Fruit fly (Drosophila melanogaster) whole organism, embryonic: ENCODE data around the gene corto.
A peak's percentile ranks its signal among the peaks of the same experiment; 100 is the strongest.

ENCODE experiments used
- ATbp ChIP-seq: fragments of 200-800 bp; sonication (Bioruptor generic); optimal IDR thresholded peaks from 2 replicates; lab custom pipeline; 2017; ENCODE audit warnings: missing biosample characterization, mild to moderate bottlenecking, missing genetic modification characterization, missing genetic modification reagents
- CG10209 ChIP-seq: fragments of 200-800 bp; sonication (Bioruptor generic); optimal IDR thresholded peaks from 3 replicates; lab custom pipeline; 2017; ENCODE audit warnings: missing biosample characterization, mild to moderate bottlenecking, missing genetic modification characterization, missing genetic modification reagents
- CG10366 ChIP-seq: fragments of 200-800 bp; sonication (Bioruptor generic); IDR thresholded peaks from 2 replicates; pipeline ENCODE4 v1.3.6; 2022; ENCODE audit warnings: missing biosample characterization, missing genetic modification characterization
- CG12659 ChIP-seq: fragments of 200-800 bp; sonication (Bioruptor generic); optimal IDR thresholded peaks from 3 replicates; lab custom pipeline; 2017; ENCODE audit warnings: mild to moderate bottlenecking, missing biosample characterization, missing genetic modification reagents, missing genetic modification characterization
- CG13775 ChIP-seq: fragments of 200-800 bp; sonication (Bioruptor generic); optimal IDR thresholded peaks from 3 replicates; lab custom pipeline; 2017; ENCODE audit warnings: missing biosample characterization, mild to moderate bottlenecking, missing genetic modification characterization
- CG14860 ChIP-seq: fragments of 200-800 bp; sonication (Bioruptor generic); IDR thresholded peaks from 3 replicates; pipeline ENCODE4 v1.3.6; 2022; ENCODE audit warnings: missing biosample characterization, missing genetic modification characterization; ENCODE audit not compliant: partially characterized antibody
- CG15073 ChIP-seq: fragments of 200-800 bp; sonication (Bioruptor generic); optimal IDR thresholded peaks from 2 replicates; lab custom pipeline; 2016; ENCODE audit warnings: missing biosample characterization, missing genetic modification characterization
- CG17186 ChIP-seq: fragments of 200-800 bp; sonication (Bioruptor generic); optimal IDR thresholded peaks from 3 replicates; lab custom pipeline; 2017; ENCODE audit warnings: missing biosample characterization, missing genetic modification reagents, missing genetic modification characterization
- CG18619 ChIP-seq: fragments of 200-800 bp; sonication (Bioruptor generic); optimal IDR thresholded peaks from 3 replicates; lab custom pipeline; 2017; ENCODE audit warnings: missing biosample characterization, mild to moderate bottlenecking, missing genetic modification characterization
- CG18764 ChIP-seq: fragments of 200-800 bp; sonication (Bioruptor generic); optimal IDR thresholded peaks from 3 replicates; lab custom pipeline; 2016; ENCODE audit warnings: missing biosample characterization, missing genetic modification characterization
- CG2199 ChIP-seq: fragments of 200-800 bp; sonication (Bioruptor generic); IDR thresholded peaks from 3 replicates; pipeline ENCODE4 v1.3.6; 2022; ENCODE audit warnings: missing biosample characterization, missing genetic modification characterization
- CG3065 ChIP-seq: fragments of 200-800 bp; sonication (Bioruptor generic); optimal IDR thresholded peaks from 2 replicates; lab custom pipeline; 2016; ENCODE audit warnings: missing biosample characterization, missing genetic modification characterization
- CG31388 ChIP-seq: fragments of 200-800 bp; sonication (Bioruptor generic); optimal IDR thresholded peaks from 2 replicates; lab custom pipeline; 2016; ENCODE audit warnings: missing biosample characterization, missing genetic modification characterization
- CG33557 ChIP-seq: fragments of 200-800 bp; sonication (Bioruptor generic); optimal IDR thresholded peaks from 2 replicates; lab custom pipeline; 2019; ENCODE audit warnings: missing biosample characterization, mild to moderate bottlenecking, missing genetic modification characterization, moderate library complexity
- CG3407 ChIP-seq: fragments of 200-800 bp; sonication (Bioruptor generic); optimal IDR thresholded peaks from 2 replicates; lab custom pipeline; 2018; ENCODE audit warnings: missing biosample characterization, mild to moderate bottlenecking, missing genetic modification characterization
- CG34376 ChIP-seq: fragments of 200-800 bp; sonication (Bioruptor generic); optimal IDR thresholded peaks from 2 replicates; lab custom pipeline; 2018; ENCODE audit warnings: missing biosample characterization, mild to moderate bottlenecking, missing genetic modification characterization
- CG3847 ChIP-seq: fragments of 200-800 bp; sonication (Bioruptor generic); IDR thresholded peaks from 2 replicates; pipeline ENCODE4 v1.3.6; 2022; ENCODE audit warnings: missing biosample characterization, missing genetic modification characterization
- CG4282 ChIP-seq: fragments of 200-800 bp; sonication (Bioruptor generic); optimal IDR thresholded peaks from 2 replicates; lab custom pipeline; 2016; ENCODE audit warnings: missing biosample characterization, missing genetic modification characterization
- CG7556 ChIP-seq: fragments of 200-800 bp; sonication (Bioruptor generic); optimal IDR thresholded peaks from 2 replicates; lab custom pipeline; 2017; ENCODE audit warnings: missing biosample characterization, mild to moderate bottlenecking, missing genetic modification characterization
- CG7786 ChIP-seq: fragments of 200-800 bp; sonication (Bioruptor generic); optimal IDR thresholded peaks from 2 replicates; lab custom pipeline; 2016; ENCODE audit warnings: missing biosample characterization, missing genetic modification characterization
- CG7987 ChIP-seq: fragments of 200-800 bp; sonication (Bioruptor generic); optimal IDR thresholded peaks from 2 replicates; lab custom pipeline; 2018; ENCODE audit warnings: missing biosample characterization, mild to moderate bottlenecking, missing genetic modification characterization, moderate library complexity
- CG8359 ChIP-seq: fragments of 200-800 bp; sonication (Bioruptor generic); optimal IDR thresholded peaks from 2 replicates; lab custom pipeline; 2017; ENCODE audit warnings: missing biosample characterization, mild to moderate bottlenecking, missing genetic modification characterization, borderline replicate concordance
- CHES-1-like ChIP-seq: fragments of 200-800 bp; sonication (Bioruptor generic); optimal IDR thresholded peaks from 2 replicates; lab custom pipeline; 2016; ENCODE audit warnings: missing biosample characterization, missing genetic modification characterization
- CoRest ChIP-seq: fragments of 200-800 bp; sonication (Bioruptor generic); optimal IDR thresholded peaks from 3 replicates; lab custom pipeline; 2018; ENCODE audit warnings: missing biosample characterization, mild to moderate bottlenecking, missing genetic modification characterization, moderate library complexity
- CrebB ChIP-seq: fragments of 200-800 bp; sonication (Bioruptor generic); optimal IDR thresholded peaks from 3 replicates; lab custom pipeline; 2018; ENCODE audit warnings: missing biosample characterization, mild to moderate bottlenecking, missing genetic modification characterization
- D ChIP-seq, 2 experiments: fragments of 200-800 bp in 1 of 2; fragments of >200 bp in 1 of 2; sonication (Bioruptor generic) in 1 of 2; optimal IDR thresholded peaks; 2 replicates in 1 of 2; 3 replicates in 1 of 2; lab custom pipeline; 2017; ENCODE audit warnings: mild to moderate bottlenecking in 1 of 2, missing biosample characterization in 1 of 2, missing genetic modification characterization in 1 of 2, missing genetic modification reagents in 1 of 2
- D19A ChIP-seq: fragments of 200-800 bp; optimal IDR thresholded peaks from 3 replicates; lab custom pipeline; 2019; ENCODE audit warnings: missing biosample characterization, mild to moderate bottlenecking, missing genetic modification characterization, moderate library complexity
- HLH54F ChIP-seq: fragments of 200-800 bp; sonication (Bioruptor generic); optimal IDR thresholded peaks from 3 replicates; lab custom pipeline; 2016; ENCODE audit warnings: missing biosample characterization, missing genetic modification characterization
- Jarid2 ChIP-seq: fragments of 200-800 bp; sonication (Bioruptor generic); optimal IDR thresholded peaks from 3 replicates; lab custom pipeline; 2017; ENCODE audit warnings: mild to moderate bottlenecking, missing biosample characterization, missing genetic modification reagents, missing genetic modification characterization
- MBD-R2 ChIP-seq: fragments of 200-800 bp; sonication (Bioruptor generic); IDR thresholded peaks from 2 replicates; pipeline ENCODE4 v1.3.6; 2022; ENCODE audit warnings: missing biosample characterization, missing genetic modification characterization
- Oli ChIP-seq: fragments of 200-800 bp; sonication (Bioruptor generic); optimal IDR thresholded peaks from 2 replicates; lab custom pipeline; 2018; ENCODE audit warnings: missing biosample characterization, mild to moderate bottlenecking, missing genetic modification characterization, moderate library complexity
- bcd ChIP-seq: fragments of 200-800 bp; sonication (Bioruptor generic); optimal IDR thresholded peaks from 2 replicates; lab custom pipeline; 2017; ENCODE audit warnings: missing biosample characterization, mild to moderate bottlenecking, missing genetic modification characterization
- chinmo ChIP-seq: fragments of 200-800 bp; sonication (Bioruptor generic); IDR thresholded peaks from 4 replicates; pipeline ENCODE4 v1.3.6; 2022; ENCODE audit warnings: missing biosample characterization, missing genetic modification characterization; ENCODE audit not compliant: partially characterized antibody
- crp ChIP-seq, 2 experiments: fragments of 200-800 bp; sonication (Bioruptor generic); optimal IDR thresholded peaks; 2 replicates in 1 of 2; 3 replicates in 1 of 2; lab custom pipeline; 2017; ENCODE audit warnings: missing biosample characterization in 2 of 2, missing genetic modification characterization in 2 of 2, mild to moderate bottlenecking in 1 of 2, moderate library complexity in 1 of 2
- da ChIP-seq: fragments of 200-800 bp; sonication (Bioruptor generic); optimal IDR thresholded peaks from 2 replicates; lab custom pipeline; 2016; ENCODE audit warnings: missing biosample characterization, missing genetic modification characterization
- fu2 ChIP-seq: fragments of 200-800 bp; sonication (Bioruptor generic); optimal IDR thresholded peaks from 2 replicates; lab custom pipeline; 2016; ENCODE audit warnings: missing biosample characterization, missing genetic modification characterization
- gfzf ChIP-seq: fragments of 200-800 bp; sonication (Bioruptor generic); optimal IDR thresholded peaks from 2 replicates; lab custom pipeline; 2016; ENCODE audit warnings: missing biosample characterization, mild to moderate bottlenecking, missing genetic modification characterization, moderate library complexity
- grau ChIP-seq: fragments of 200-800 bp; optimal IDR thresholded peaks from 3 replicates; lab custom pipeline; 2019; ENCODE audit warnings: missing biosample characterization, mild to moderate bottlenecking, missing genetic modification characterization, moderate library complexity
- hkb ChIP-seq, 2 experiments: fragments of 200-800 bp in 1 of 2; fragments of >200 bp in 1 of 2; sonication (Bioruptor generic) in 1 of 2; IDR thresholded peaks in 1 of 2; optimal IDR thresholded peaks in 1 of 2; 2 replicates each; pipeline versions ENCODE4 v1.3.6 to Lab custom; 2017 to 2022; ENCODE audit warnings: missing biosample characterization in 1 of 2, missing genetic modification characterization in 1 of 2
- klu ChIP-seq: fragments of 200-800 bp; sonication (Bioruptor generic); IDR thresholded peaks from 2 replicates; pipeline ENCODE4 v1.3.6; 2022; ENCODE audit warnings: missing biosample characterization, missing genetic modification characterization
- kni ChIP-seq: fragments of 200-800 bp; sonication (Bioruptor generic); optimal IDR thresholded peaks from 3 replicates; lab custom pipeline; 2017; ENCODE audit warnings: mild to moderate bottlenecking, missing biosample characterization, missing genetic modification reagents, missing genetic modification characterization
- nmo ChIP-seq: fragments of 200-800 bp; sonication (Bioruptor generic); optimal IDR thresholded peaks from 2 replicates; lab custom pipeline; 2018; ENCODE audit warnings: missing biosample characterization, mild to moderate bottlenecking, missing genetic modification characterization, moderate library complexity
- pnt ChIP-seq: fragments of 200-800 bp; sonication (Bioruptor generic); optimal IDR thresholded peaks from 3 replicates; lab custom pipeline; 2016; ENCODE audit warnings: missing biosample characterization, missing genetic modification characterization
- prd ChIP-seq, 3 experiments: fragments of >200 bp in 2 of 3; fragments of 200-800 bp in 1 of 3; sonication (Bioruptor generic) in 1 of 3; optimal IDR thresholded peaks in 2 of 3; IDR thresholded peaks in 1 of 3; 2 replicates in 2 of 3; 3 replicates in 1 of 3; pipeline versions ENCODE4 v1.3.6 to Lab custom; 2017 to 2022; ENCODE audit warnings: missing biosample characterization in 1 of 3, missing genetic modification characterization in 1 of 3
- run ChIP-seq: fragments of 200-800 bp; sonication (Bioruptor generic); optimal IDR thresholded peaks from 3 replicates; lab custom pipeline; 2018; ENCODE audit warnings: missing biosample characterization, mild to moderate bottlenecking, missing genetic modification characterization
- tna ChIP-seq: fragments of 200-800 bp; sonication (Bioruptor generic); IDR thresholded peaks from 2 replicates; pipeline ENCODE4 v1.3.6; 2022; ENCODE audit warnings: missing biosample characterization, missing genetic modification characterization; ENCODE audit not compliant: partially characterized antibody
- z ChIP-seq: fragments of 200-800 bp; sonication (Bioruptor generic); IDR thresholded peaks from 3 replicates; pipeline ENCODE4 v1.3.6; 2022; ENCODE audit warnings: missing biosample characterization, missing genetic modification characterization
- zen ChIP-seq: fragments of 200-800 bp; sonication (Bioruptor generic); optimal IDR thresholded peaks from 3 replicates; lab custom pipeline; 2018; ENCODE audit warnings: missing biosample characterization, mild to moderate bottlenecking, missing genetic modification characterization, moderate library complexity

corto gene

DNA sequence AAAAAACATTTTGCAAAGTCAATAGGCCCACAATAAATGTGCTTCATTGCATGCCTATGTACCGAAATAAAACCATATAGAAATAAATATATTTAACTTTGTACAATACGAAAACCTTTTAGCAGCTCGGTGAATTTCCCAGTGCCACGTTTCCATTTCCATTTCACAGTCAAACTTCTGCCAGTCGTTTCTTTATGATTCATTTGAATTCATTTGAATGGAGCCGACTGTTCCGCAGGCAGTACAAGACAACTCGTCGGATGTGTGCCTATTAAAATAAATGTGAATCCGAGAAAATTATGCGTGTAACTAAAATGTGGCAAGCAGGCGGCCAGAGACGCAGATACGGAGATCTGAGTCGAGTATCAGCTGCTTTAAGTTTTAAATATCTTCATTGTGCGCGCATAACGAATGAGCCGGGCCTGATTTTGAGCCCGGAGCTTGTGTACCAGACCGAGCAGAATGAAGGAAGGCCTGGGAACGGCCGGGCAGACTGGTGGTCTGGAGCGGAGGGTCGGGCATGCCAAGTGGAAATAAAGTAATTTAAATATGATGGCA, 31.4 kb downstream of the corto start (continued):
- no peak for TF ChIP-seq CG15073 (GFP tag; lab: Kevin White, UChicago)
- no peak for TF ChIP-seq CG18619
- no peak for TF ChIP-seq CG34376 (GFP tag; lab: Kevin White, UChicago)
- no peak for TF ChIP-seq prd (optimal IDR thresholded peaks at IDR 0.05; lab: Kevin White, UChicago)
- TF ChIP-seq prd (GFP tag; IDR thresholded peaks at IDR 0.05; lab: Robert Waterston, UW): no peak
- no peak for TF ChIP-seq CG10366
- no peak for TF ChIP-seq HLH54F
- TF ChIP-seq CG3065 (GFP tag; lab: Kevin White, UChicago): no peak
- TF ChIP-seq run (tag; lab: Kevin White, UChicago): no peak
- TF ChIP-seq CG12659 (GFP tag; lab: Kevin White, UChicago): no peak
- no peak for TF ChIP-seq tna (GFP tag; lab: Robert Waterston, UW)
- no peak for TF ChIP-seq zen (tag; lab: Kevin White, UChicago)
- TF ChIP-seq CG3847 (GFP tag; lab: Robert Waterston, UW): no peak
- no peak for TF ChIP-seq pnt
- TF ChIP-seq Oli: no peak
- no peak for TF ChIP-seq hkb (optimal IDR thresholded peaks at IDR 0.05; lab: Kevin White, UChicago)
- no peak for TF ChIP-seq hkb (GFP tag; IDR thresholded peaks at IDR 0.05; lab: Robert Waterston, UW)
- TF ChIP-seq CG4282 (GFP tag; lab: Kevin White, UChicago): no peak
- TF ChIP-seq Jarid2: no peak
- TF ChIP-seq grau (tag; lab: Kevin White, UChicago): no peak
- TF ChIP-seq CG14860 (GFP tag; lab: Robert Waterston, UW): no peak
- no peak for TF ChIP-seq da (GFP tag; lab: Kevin White, UChicago)
- TF ChIP-seq CG3407 (GFP tag; lab: Kevin White, UChicago): no peak
- no peak for TF ChIP-seq chinmo (GFP tag; lab: Robert Waterston, UW)
- no peak for TF ChIP-seq D19A
- TF ChIP-seq klu (GFP tag; lab: Robert Waterston, UW): no peak
- no peak for TF ChIP-seq crp (GFP tag; optimal IDR thresholded peaks at IDR 0.05; lab: Kevin White, UChicago)
- TF ChIP-seq gfzf (GFP tag; lab: Kevin White, UChicago): no peak
- TF ChIP-seq CG7987 (GFP tag; lab: Kevin White, UChicago): no peak
- TF ChIP-seq fu2: no peak
- TF ChIP-seq ATbp (GFP tag; lab: Kevin White, UChicago): no peak
- TF ChIP-seq CG7556: peak; percentile 34
- no peak for TF ChIP-seq CG18764 (GFP tag; lab: Kevin White, UChicago)
- TF ChIP-seq CG33557 (GFP tag; lab: Kevin White, UChicago): no peak
- no peak for TF ChIP-seq CG17186 (GFP tag; lab: Kevin White, UChicago)
- TF ChIP-seq CG13775: no peak
- TF ChIP-seq CG10209 (GFP tag; lab: Kevin White, UChicago): no peak
- TF ChIP-seq CG7786 (GFP tag; lab: Kevin White, UChicago): no peak
- no peak for TF ChIP-seq CG31388 (GFP tag; lab: Kevin White, UChicago)
- no peak for TF ChIP-seq nmo
- no peak for TF ChIP-seq MBD-R2 (GFP tag; lab: Robert Waterston, UW)
- no peak for TF ChIP-seq z (GFP tag; lab: Robert Waterston, UW)
- TF ChIP-seq CG2199 (GFP tag; lab: Robert Waterston, UW): peak; percentile 91
- no peak for TF ChIP-seq CG8359 (GFP tag; lab: Kevin White, UChicago)
- TF ChIP-seq bcd: peak; percentile 28
- no peak for TF ChIP-seq kni (GFP tag; lab: Kevin White, UChicago)
- no peak for TF ChIP-seq CoRest (tag; lab: Kevin White, UChicago)
- TF ChIP-seq CHES-1-like: no peak
- no peak for TF ChIP-seq CrebB
- no peak for TF ChIP-seq D (optimal IDR thresholded peaks at IDR 0.05; lab: Kevin White, UChicago)
- no peak for TF ChIP-seq D (GFP tag; optimal IDR thresholded peaks at IDR 0.05; lab: Kevin White, UChicago)
